Worm (Caenorhabditis elegans) whole organism, L4 larva: ENCODE data around the gene dnj-5.

Source experiments
- D1046.2 ChIP-seq: fragments of 200-800 bp; sonication (Bioruptor generic); IDR thresholded peaks from 2 replicates; pipeline ENCODE4 v1.3.6; 2022; ENCODE audit warnings: missing genetic modification characterization, missing compliant biosample characterization
- F49E8.2 ChIP-seq: sonication (generic microtip); optimal IDR thresholded peaks from 2 replicates; lab custom pipeline; 2016; ENCODE audit warnings: missing compliant biosample characterization, mild to moderate bottlenecking, missing genetic modification characterization, borderline replicate concordance
- Y48G9A.11 ChIP-seq: fragments of 200-800 bp; sonication (Bioruptor generic); IDR thresholded peaks from 2 replicates; pipeline ENCODE4 v1.3.6; 2022; ENCODE audit warnings: missing genetic modification reagents, missing genetic modification characterization, missing compliant biosample characterization
- attf-4 ChIP-seq: sonication (generic microtip); optimal IDR thresholded peaks from 3 replicates; lab custom pipeline; 2017; ENCODE audit warnings: missing biosample characterization, missing genetic modification characterization
- ceh-28 ChIP-seq: fragments of 150-350 bp; optimal IDR thresholded peaks from 2 replicates; lab custom pipeline; 2014; ENCODE audit warnings: missing biosample characterization, missing genetic modification reagents, missing genetic modification characterization
- ceh-32 ChIP-seq: sonication (generic microtip); optimal IDR thresholded peaks from 2 replicates; lab custom pipeline; 2016; ENCODE audit warnings: mild to moderate bottlenecking, missing genetic modification characterization, missing compliant biosample characterization; ENCODE audit not compliant: poor library complexity
- ceh-44 ChIP-seq: fragments of 200-800 bp; sonication (Bioruptor generic); IDR thresholded peaks from 2 replicates; pipeline ENCODE4 v1.3.6; 2022; ENCODE audit warnings: missing genetic modification reagents, missing genetic modification characterization, missing compliant biosample characterization
- ceh-62 ChIP-seq: sonication (generic microtip); optimal IDR thresholded peaks from 2 replicates; lab custom pipeline; 2017; ENCODE audit warnings: missing biosample characterization, missing genetic modification characterization
- ceh-82 ChIP-seq: sonication (generic microtip); optimal IDR thresholded peaks from 2 replicates; lab custom pipeline; 2017; ENCODE audit warnings: missing biosample characterization, missing genetic modification characterization
- cey-2 ChIP-seq: sonication (generic microtip); optimal IDR thresholded peaks from 3 replicates; lab custom pipeline; 2017; ENCODE audit warnings: missing genetic modification characterization, mild to moderate bottlenecking, missing compliant biosample characterization, antibody characterized with exemption, borderline replicate concordance; ENCODE audit not compliant: insufficient read depth
- ctbp-1 ChIP-seq: fragments of 200-800 bp; sonication (Bioruptor generic); IDR thresholded peaks from 2 replicates; pipeline ENCODE4 v1.3.6; 2022; ENCODE audit warnings: missing genetic modification reagents, missing genetic modification characterization, missing compliant biosample characterization
- daf-19 ChIP-seq: fragments of 200-800 bp; sonication (Bioruptor generic); conservative IDR thresholded peaks from 2 replicates; pipeline ENCODE4 v1.3.6; 2022; ENCODE audit warnings: missing genetic modification characterization, missing compliant biosample characterization
- dmd-9 ChIP-seq: fragments of 200-800 bp; sonication (Bioruptor generic); IDR thresholded peaks from 2 replicates; pipeline ENCODE4 v1.3.6; 2022; ENCODE audit warnings: missing genetic modification reagents, missing genetic modification characterization, missing compliant biosample characterization
- duxl-1 ChIP-seq: sonication (generic microtip); optimal IDR thresholded peaks from 2 replicates; lab custom pipeline; 2016; ENCODE audit warnings: mild to moderate bottlenecking, missing genetic modification characterization, moderate library complexity, missing compliant biosample characterization; ENCODE audit not compliant: poor library complexity
- dve-1 ChIP-seq: sonication (generic microtip); optimal IDR thresholded peaks from 2 replicates; lab custom pipeline; 2017; ENCODE audit warnings: antibody characterized with exemption, mild to moderate bottlenecking, missing genetic modification characterization, missing compliant biosample characterization; ENCODE audit not compliant: insufficient read depth
- fkh-10 ChIP-seq: fragments of 150-350 bp; optimal IDR thresholded peaks from 2 replicates; lab custom pipeline; 2014; ENCODE audit warnings: missing biosample characterization, missing genetic modification reagents, missing genetic modification characterization
- gei-8 ChIP-seq: fragments of 200-800 bp; sonication (Bioruptor generic); optimal IDR thresholded peaks from 2 replicates; lab custom pipeline; 2018; ENCODE audit warnings: mild to moderate bottlenecking, missing genetic modification characterization, missing compliant biosample characterization
- hmg-1.1 ChIP-seq: fragments of 200-800 bp; sonication (Bioruptor generic); IDR thresholded peaks from 2 replicates; pipeline ENCODE4 v1.3.6; 2022; ENCODE audit warnings: missing genetic modification reagents, missing genetic modification characterization, missing compliant biosample characterization
- lin-13 ChIP-seq: fragments of 150-350 bp; optimal IDR thresholded peaks from 2 replicates; lab custom pipeline; 2014; ENCODE audit warnings: missing biosample characterization, missing genetic modification reagents, missing genetic modification characterization
- lin-15B ChIP-seq: fragments of 150-350 bp; sonication (generic microtip); optimal IDR thresholded peaks from 3 replicates; lab custom pipeline; 2014; ENCODE audit warnings: missing biosample characterization, missing genetic modification characterization
- lin-29 ChIP-seq: fragments of 200-800 bp; sonication (Bioruptor generic); IDR thresholded peaks from 2 replicates; pipeline ENCODE4 v1.3.6; 2022; ENCODE audit warnings: missing genetic modification reagents, missing genetic modification characterization, missing compliant biosample characterization
- lin-39 ChIP-seq: fragments of 150-350 bp; optimal IDR thresholded peaks from 2 replicates; lab custom pipeline; 2014; ENCODE audit warnings: missing biosample characterization, missing genetic modification reagents, missing genetic modification characterization
- lsy-2 ChIP-seq, 2 experiments: fragments of 150-350 bp in 1 of 2; sonication (generic microtip) in 1 of 2; optimal IDR thresholded peaks; 2 replicates each; lab custom pipeline; 2014 to 2017; ENCODE audit warnings: missing biosample characterization in 2 of 2, missing genetic modification characterization in 2 of 2
- madf-9 ChIP-seq: fragments of 200-800 bp; sonication (Bioruptor generic); conservative IDR thresholded peaks from 2 replicates; pipeline ENCODE4 v1.3.6; 2022; ENCODE audit warnings: missing genetic modification reagents, missing genetic modification characterization, missing compliant biosample characterization
- mdl-1 ChIP-seq, 2 experiments: fragments of 150-350 bp in 1 of 2; sonication (generic microtip) in 1 of 2; optimal IDR thresholded peaks; 2 replicates each; lab custom pipeline; 2014 to 2017; ENCODE audit warnings: missing biosample characterization in 2 of 2, missing genetic modification characterization in 2 of 2
- mep-1 ChIP-seq: fragments of 150-350 bp; sonication (generic microtip); optimal IDR thresholded peaks from 3 replicates; lab custom pipeline; 2014; ENCODE audit warnings: missing biosample characterization, missing genetic modification characterization
- mxl-2 ChIP-seq: fragments of 200-800 bp; sonication (Bioruptor generic); conservative IDR thresholded peaks from 2 replicates; pipeline ENCODE4 v1.3.6; 2022; ENCODE audit warnings: missing genetic modification reagents, missing genetic modification characterization, missing compliant biosample characterization
- nhr-10 ChIP-seq: fragments of 150-350 bp; optimal IDR thresholded peaks from 2 replicates; lab custom pipeline; 2014; ENCODE audit warnings: missing biosample characterization, missing genetic modification characterization
- nhr-102 ChIP-seq: sonication (generic microtip); optimal IDR thresholded peaks from 2 replicates; lab custom pipeline; 2016; ENCODE audit warnings: mild to moderate bottlenecking, missing genetic modification characterization, moderate library complexity, missing compliant biosample characterization
- nhr-111 ChIP-seq: fragments of 200-800 bp; sonication (Bioruptor generic); optimal IDR thresholded peaks from 2 replicates; lab custom pipeline; 2018; ENCODE audit warnings: mild to moderate bottlenecking, missing genetic modification characterization, missing compliant biosample characterization
- nhr-237 ChIP-seq: sonication (generic microtip); optimal IDR thresholded peaks from 2 replicates; lab custom pipeline; 2017; ENCODE audit warnings: missing biosample characterization, missing genetic modification characterization
- nhr-25 ChIP-seq: sonication (generic microtip); optimal IDR thresholded peaks from 2 replicates; lab custom pipeline; 2017; ENCODE audit warnings: missing genetic modification characterization, mild to moderate bottlenecking, missing compliant biosample characterization, antibody characterized with exemption, moderate library complexity, borderline replicate concordance; ENCODE audit not compliant: insufficient read depth
- nhr-28 ChIP-seq: fragments of 150-350 bp; optimal IDR thresholded peaks from 2 replicates; lab custom pipeline; 2014; ENCODE audit warnings: missing biosample characterization, missing genetic modification characterization
- nhr-41 ChIP-seq: fragments of 200-800 bp; sonication (Bioruptor generic); IDR thresholded peaks from 2 replicates; pipeline ENCODE4 v1.3.6; 2022; ENCODE audit warnings: missing genetic modification reagents, missing genetic modification characterization, missing compliant biosample characterization
- nhr-42 ChIP-seq: fragments of 200-800 bp; sonication (Bioruptor generic); IDR thresholded peaks from 2 replicates; pipeline ENCODE4 v1.3.6; 2022; ENCODE audit warnings: missing genetic modification characterization, missing compliant biosample characterization
- nhr-6 ChIP-seq: fragments of 150-350 bp; optimal IDR thresholded peaks from 2 replicates; lab custom pipeline; 2014; ENCODE audit warnings: missing biosample characterization, missing genetic modification characterization
- nhr-76 ChIP-seq: fragments of 150-350 bp; optimal IDR thresholded peaks from 2 replicates; lab custom pipeline; 2014; ENCODE audit warnings: missing biosample characterization, missing genetic modification characterization
- nhr-77 ChIP-seq: fragments of 150-350 bp; optimal IDR thresholded peaks from 2 replicates; lab custom pipeline; 2014; ENCODE audit warnings: missing biosample characterization, missing genetic modification characterization
- rbr-2 ChIP-seq: sonication (generic microtip); optimal IDR thresholded peaks from 2 replicates; lab custom pipeline; 2016; ENCODE audit warnings: missing genotype, missing genetic modification characterization, missing compliant biosample characterization
- set-16 ChIP-seq: fragments of 200-800 bp; sonication (Bioruptor generic); IDR thresholded peaks from 2 replicates; pipeline ENCODE4 v1.3.6; 2022; ENCODE audit warnings: missing genetic modification reagents, missing genetic modification characterization, missing compliant biosample characterization
- spr-1 ChIP-seq: sonication (generic microtip); optimal IDR thresholded peaks from 2 replicates; lab custom pipeline; 2016; ENCODE audit warnings: mild to moderate bottlenecking, missing genetic modification characterization, missing compliant biosample characterization
- spr-3 ChIP-seq: fragments of 200-800 bp; sonication (Bioruptor generic); optimal IDR thresholded peaks from 2 replicates; lab custom pipeline; 2018; ENCODE audit warnings: mild to moderate bottlenecking, missing genetic modification characterization, missing compliant biosample characterization
- tra-1 ChIP-seq: fragments of 200-800 bp; sonication (Bioruptor generic); IDR thresholded peaks from 2 replicates; pipeline ENCODE4 v1.3.6; 2022; ENCODE audit warnings: missing genetic modification reagents, missing genetic modification characterization, missing compliant biosample characterization
- unc-39 ChIP-seq: sonication (generic microtip); optimal IDR thresholded peaks from 2 replicates; lab custom pipeline; 2017; ENCODE audit warnings: missing biosample characterization, missing genetic modification characterization
- vab-7 ChIP-seq: fragments of 200-800 bp; sonication (Bioruptor generic); IDR thresholded peaks from 2 replicates; pipeline ENCODE4 v1.3.6; 2022; ENCODE audit warnings: missing genetic modification reagents, missing genetic modification characterization, missing compliant biosample characterization
- zip-11 ChIP-seq: fragments of 200-800 bp; sonication (Bioruptor generic); IDR thresholded peaks from 2 replicates; pipeline ENCODE4 v1.3.6; 2022; ENCODE audit warnings: missing genetic modification characterization, missing compliant biosample characterization
- zip-2 ChIP-seq: fragments of 150-350 bp; optimal IDR thresholded peaks from 2 replicates; lab custom pipeline; 2014; ENCODE audit warnings: missing biosample characterization, missing genetic modification characterization
- ztf-7 ChIP-seq: fragments of 150-350 bp; optimal IDR thresholded peaks from 2 replicates; lab custom pipeline; 2014; ENCODE audit warnings: missing biosample characterization, missing genetic modification characterization

Gene dnj-5

ce11 chrII:6826726-6827125, 31.4 kb downstream of the dnj-5 start (continued):
- no peak for TF ChIP-seq madf-9 (GFP tag; lab: Robert Waterston, UW)
- TF ChIP-seq rbr-2 (tag; lab: Kevin White, UChicago), result no peak
- TF ChIP-seq zip-2 (tag; lab: Kevin White, UChicago), result no peak
- peak; percentile 57 for TF ChIP-seq mep-1
- peak in 1 of 2 experiments; percentile 48 for TF ChIP-seq mdl-1 (tag; optimal IDR thresholded peaks at IDR 0.05; lab: Kevin White, UChicago)
- TF ChIP-seq nhr-6 (tag; lab: Kevin White, UChicago), result no peak
- TF ChIP-seq lin-15B (tag; lab: Kevin White, UChicago), result no peak
- no peak for TF ChIP-seq nhr-237 (tag; lab: Kevin White, UChicago)
- TF ChIP-seq hmg-1.1 (GFP tag; lab: Robert Waterston, UW), result no peak; the same call in none of the 2 replicates
- TF ChIP-seq Y48G9A.11 (GFP tag; lab: Robert Waterston, UW), result no peak
- peak; percentile 10 for TF ChIP-seq gei-8
- no peak for TF ChIP-seq lin-29
- TF ChIP-seq nhr-77 (tag; lab: Kevin White, UChicago), result peak; percentile 71
- TF ChIP-seq dve-1 (tag; lab: Kevin White, UChicago), result peak; percentile 55
- no peak for TF ChIP-seq duxl-1
- TF ChIP-seq set-16 (GFP tag; lab: Robert Waterston, UW), result no peak
- 0 out of 2 replicates have a peak, but pooled peaks have one; percentile 58 for TF ChIP-seq ctbp-1 (GFP tag; lab: Robert Waterston, UW)
- TF ChIP-seq dmd-9 (GFP tag; lab: Robert Waterston, UW), result no peak
- peak in 1 of 2 experiments; percentile 45 for TF ChIP-seq lsy-2 (tag; optimal IDR thresholded peaks at IDR 0.05; lab: Kevin White, UChicago)
- no peak for TF ChIP-seq lin-39 (tag; lab: Kevin White, UChicago)

ce11 chrII:6825732-6826131, 32.4 kb downstream of the dnj-5 start:
- TF ChIP-seq Y48G9A.11 (GFP tag; lab: Robert Waterston, UW) (no peak), ceh-28 (no peak), nhr-76 (tag; lab: Kevin White, UChicago) (no peak), nhr-10 (tag; lab: Kevin White, UChicago) (no peak), nhr-102 (no peak), duxl-1 (no peak), lin-15B (tag; lab: Kevin White, UChicago) (no peak), dmd-9 (GFP tag; lab: Robert Waterston, UW) (no peak), madf-9 (GFP tag; lab: Robert Waterston, UW) (no peak), daf-19 (no peak), F49E8.2 (no peak), nhr-41 (GFP tag; lab: Robert Waterston, UW) (no peak), mdl-1 (tag; optimal IDR thresholded peaks at IDR 0.05; lab: Kevin White, UChicago) (peak in 1 of 2 experiments; percentile 34), spr-1 (no peak), zip-11 (GFP tag; lab: Robert Waterston, UW) (no peak), nhr-237 (tag; lab: Kevin White, UChicago) (no peak), nhr-42 (GFP tag; lab: Robert Waterston, UW) (no peak), nhr-28 (tag; lab: Kevin White, UChicago) (peak; percentile 65), fkh-10 (GFP tag; lab: Kevin White, UChicago) (no peak), zip-2 (tag; lab: Kevin White, UChicago) (no peak), dve-1 (tag; lab: Kevin White, UChicago) (no peak), spr-3 (GFP tag; lab: Kevin White, UChicago) (no peak), attf-4 (tag; lab: Kevin White, UChicago) (no peak), unc-39 (tag; lab: Kevin White, UChicago) (no peak), lin-29 (no peak), ceh-32 (no peak), tra-1 (GFP tag; lab: Robert Waterston, UW) (0 out of 2 replicates have a peak, but pooled peaks have one; percentile 65), cey-2 (tag; lab: Kevin White, UChicago) (no peak), mxl-2 (no peak), vab-7 (no peak), lin-13 (GFP tag; lab: Kevin White, UChicago) (no peak), gei-8 (no peak), ceh-62 (tag; lab: Kevin White, UChicago) (no peak), nhr-111 (GFP tag; lab: Kevin White, UChicago) (no peak), ceh-82 (no peak), ceh-44 (GFP tag; lab: Robert Waterston, UW) (no peak), ztf-7 (tag; lab: Kevin White, UChicago) (no peak), nhr-25 (tag; lab: Kevin White, UChicago) (no peak), D1046.2 (no peak)
